Fruit fly (Drosophila melanogaster) whole organism: Measurements from ENCODE around the gene CecA2.

Source experiments
- CG8478 ChIP-seq: fragments of >200 bp; optimal IDR thresholded peaks from 2 replicates; lab custom pipeline; 2018; ENCODE audit warnings: inconsistent platforms
- usp ChIP-seq: fragments of >200 bp; optimal IDR thresholded peaks from 2 replicates; lab custom pipeline; 2017; ENCODE audit warnings: missing biosample characterization, missing genetic modification characterization, mixed read lengths

- TF ChIP-seq usp (GFP tag; lab: Kevin White, UChicago) = no peak
- no peak for TF ChIP-seq CG8478
Observed at dm6 chr3R:30216210-30216609, 4.3 kb downstream of the CecA2 start, which contains the start of gene CecC.
